Fruit fly (Drosophila melanogaster) whole organism, wandering third instar larva: ENCODE data around the gene Drsl1.
A peak's percentile ranks its signal among the peaks of the same experiment; 100 is the strongest.

Experiments used
- Abd-B ChIP-seq: fragments of >200 bp; optimal IDR thresholded peaks from 2 replicates; lab custom pipeline; 2017; ENCODE audit warnings: missing biosample characterization, missing genetic modification characterization
- CG32264 ChIP-seq: fragments of 200-800 bp; sonication (Bioruptor generic); optimal IDR thresholded peaks from 2 replicates; lab custom pipeline; 2016; ENCODE audit warnings: missing biosample characterization, missing genetic modification characterization
- CG9705 ChIP-seq: fragments of 200-800 bp; sonication (Bioruptor generic); optimal IDR thresholded peaks from 2 replicates; lab custom pipeline; 2018; ENCODE audit warnings: missing biosample characterization, mild to moderate bottlenecking, missing genetic modification characterization
- CrebA ChIP-seq: fragments of 200-800 bp; sonication (Bioruptor generic); optimal IDR thresholded peaks from 2 replicates; lab custom pipeline; 2016; ENCODE audit warnings: missing biosample characterization, mild to moderate bottlenecking, missing genetic modification characterization, borderline replicate concordance
- Dfd ChIP-seq: fragments of >200 bp; optimal IDR thresholded peaks from 2 replicates; lab custom pipeline; 2017; ENCODE audit warnings: missing biosample characterization, missing genetic modification characterization
- Dif ChIP-seq: fragments of 200-275, 200-300 bp; sonication (Bioruptor generic); optimal IDR thresholded peaks from 2 replicates; lab custom pipeline; 2018; ENCODE audit warnings: missing biosample characterization, missing genetic modification characterization; ENCODE audit not compliant: partially characterized antibody
- GATAd ChIP-seq: sonication (Bioruptor generic); optimal IDR thresholded peaks from 2 replicates; lab custom pipeline; 2016; ENCODE audit warnings: missing biosample characterization, missing genetic modification characterization
- HLH106 ChIP-seq: fragments of 200-800 bp; optimal IDR thresholded peaks from 3 replicates; lab custom pipeline; 2019; ENCODE audit warnings: missing biosample characterization, mild to moderate bottlenecking, missing genetic modification characterization, moderate library complexity
- Hnf4 ChIP-seq: fragments of 200-800 bp; sonication (Bioruptor generic); optimal IDR thresholded peaks from 2 replicates; lab custom pipeline; 2016; ENCODE audit warnings: missing biosample characterization, mild to moderate bottlenecking, missing genetic modification characterization
- Hr78 ChIP-seq: fragments of >200 bp; optimal IDR thresholded peaks from 2 replicates; lab custom pipeline; 2017; ENCODE audit warnings: missing biosample characterization, missing genetic modification characterization
- Hr83 ChIP-seq: fragments of 200-300 bp; sonication (Bioruptor generic); optimal IDR thresholded peaks from 2 replicates; lab custom pipeline; 2016; ENCODE audit warnings: missing biosample characterization, mild to moderate bottlenecking, missing genetic modification characterization, moderate library complexity; ENCODE audit not compliant: poor library complexity, severe bottlenecking
- Jra ChIP-seq: sonication (Bioruptor generic); optimal IDR thresholded peaks from 2 replicates; lab custom pipeline; 2016; ENCODE audit warnings: missing biosample characterization, missing genetic modification characterization
- Mio ChIP-seq: sonication (Bioruptor generic); optimal IDR thresholded peaks from 2 replicates; lab custom pipeline; 2016; ENCODE audit warnings: missing biosample characterization, missing genetic modification characterization
- Myc ChIP-seq: fragments of >200 bp; optimal IDR thresholded peaks from 2 replicates; lab custom pipeline; 2017
- N ChIP-seq: fragments of >200 bp; optimal IDR thresholded peaks from 2 replicates; lab custom pipeline; 2018; ENCODE audit warnings: missing biosample characterization, missing external identifiers, missing genetic modification characterization
- OdsH ChIP-seq: fragments of 200-800 bp; sonication (Bioruptor generic); optimal IDR thresholded peaks from 2 replicates; lab custom pipeline; 2016; ENCODE audit warnings: missing biosample characterization, mild to moderate bottlenecking, missing genetic modification characterization
- Rel ChIP-seq, 2 experiments: fragments of 200-800 bp; sonication (Bioruptor generic) in 1 of 2; optimal IDR thresholded peaks; 2 replicates in 1 of 2; 3 replicates in 1 of 2; lab custom pipeline; 2016 to 2019; ENCODE audit warnings: mild to moderate bottlenecking in 2 of 2, missing biosample characterization in 2 of 2, missing genetic modification characterization in 2 of 2, moderate library complexity in 1 of 2
- Sp1 ChIP-seq: fragments of 200-800 bp; sonication (Bioruptor generic); optimal IDR thresholded peaks from 3 replicates; lab custom pipeline; 2019; ENCODE audit warnings: missing biosample characterization, mild to moderate bottlenecking, missing genetic modification characterization, moderate library complexity
- Vsx2 ChIP-seq: fragments of 200-300, 225-300 bp; sonication (Bioruptor generic); optimal IDR thresholded peaks from 2 replicates; lab custom pipeline; 2018; ENCODE audit warnings: missing biosample characterization, missing genetic modification characterization; ENCODE audit not compliant: partially characterized antibody
- br ChIP-seq: fragments of 200-800 bp; sonication (Bioruptor generic); optimal IDR thresholded peaks from 2 replicates; lab custom pipeline; 2016; ENCODE audit warnings: missing biosample characterization, missing genetic modification characterization
- brk ChIP-seq: fragments of 200-800 bp; sonication (Bioruptor generic); optimal IDR thresholded peaks from 2 replicates; lab custom pipeline; 2016; ENCODE audit warnings: missing biosample characterization, mild to moderate bottlenecking, missing genetic modification characterization
- dl ChIP-seq, 2 experiments: fragments of 175-275, 200-275 bp in 1 of 2; fragments of 200-275 bp in 1 of 2; sonication (Bioruptor generic); optimal IDR thresholded peaks; lab custom pipeline; 2018; ENCODE audit warnings: mild to moderate bottlenecking in 2 of 2, missing biosample characterization in 2 of 2, missing genetic modification characterization in 2 of 2, moderate library complexity in 2 of 2; ENCODE audit not compliant: partially characterized antibody in 2 of 2, insufficient read depth in 1 of 2
- dmrt93B ChIP-seq: fragments of 200-800 bp; sonication (Bioruptor generic); optimal IDR thresholded peaks from 2 replicates; lab custom pipeline; 2018; ENCODE audit warnings: missing biosample characterization, mild to moderate bottlenecking, missing genetic modification characterization
- dsf ChIP-seq: sonication (Bioruptor generic); optimal IDR thresholded peaks from 2 replicates; lab custom pipeline; 2016; ENCODE audit warnings: missing biosample characterization, missing genetic modification characterization, borderline replicate concordance
- ey ChIP-seq: fragments of 200-800 bp; sonication (Bioruptor generic); optimal IDR thresholded peaks from 2 replicates; lab custom pipeline; 2016; ENCODE audit warnings: missing biosample characterization, missing genetic modification characterization
- foxo ChIP-seq, 2 experiments: fragments of 200-800 bp; sonication (Bioruptor generic); optimal IDR thresholded peaks; 2 replicates in 1 of 2; 3 replicates in 1 of 2; lab custom pipeline; 2016 to 2017; ENCODE audit warnings: missing biosample characterization in 2 of 2, missing genetic modification characterization in 2 of 2
- fru ChIP-seq: fragments of 200-800 bp; sonication (Bioruptor generic); optimal IDR thresholded peaks from 3 replicates; lab custom pipeline; 2016; ENCODE audit warnings: missing biosample characterization, mild to moderate bottlenecking, missing genetic modification characterization
- h ChIP-seq: fragments of 200-800 bp; sonication (Bioruptor generic); optimal IDR thresholded peaks from 3 replicates; lab custom pipeline; 2016; ENCODE audit warnings: missing biosample characterization, mild to moderate bottlenecking, missing genetic modification characterization
- jim ChIP-seq: fragments of 175-275, 200-325 bp; sonication (Bioruptor generic); optimal IDR thresholded peaks from 2 replicates; lab custom pipeline; 2016; ENCODE audit warnings: missing biosample characterization, mild to moderate bottlenecking, missing genetic modification characterization
- lola ChIP-seq: fragments of >200 bp; optimal IDR thresholded peaks from 2 replicates; lab custom pipeline; 2017; ENCODE audit warnings: missing biosample characterization, missing genetic modification characterization
- pan ChIP-seq: fragments of >200 bp; optimal IDR thresholded peaks from 2 replicates; lab custom pipeline; 2017
- psq ChIP-seq: fragments of 200-800 bp; sonication (Bioruptor generic); optimal IDR thresholded peaks from 3 replicates; lab custom pipeline; 2017; ENCODE audit warnings: missing biosample characterization, mild to moderate bottlenecking, missing genetic modification characterization, moderate library complexity
- rgr ChIP-seq: fragments of 200-800 bp; sonication (Bioruptor generic); optimal IDR thresholded peaks from 3 replicates; lab custom pipeline; 2016; ENCODE audit warnings: missing biosample characterization, mild to moderate bottlenecking, missing genetic modification characterization
- sage ChIP-seq: fragments of 200-800 bp; sonication (Bioruptor generic); optimal IDR thresholded peaks from 2 replicates; lab custom pipeline; 2016; ENCODE audit warnings: missing biosample characterization, mild to moderate bottlenecking, missing genetic modification characterization
- sv ChIP-seq: fragments of 200-800 bp; sonication (Bioruptor generic); optimal IDR thresholded peaks from 3 replicates; lab custom pipeline; 2016; ENCODE audit warnings: missing biosample characterization, missing genetic modification characterization
- tai ChIP-seq: sonication (Bioruptor generic); optimal IDR thresholded peaks from 2 replicates; lab custom pipeline; 2016; ENCODE audit warnings: missing biosample characterization, missing genetic modification characterization
- usp ChIP-seq: fragments of >200 bp; optimal IDR thresholded peaks from 2 replicates; lab custom pipeline; 2017; ENCODE audit warnings: missing biosample characterization, missing genetic modification characterization
- woc ChIP-seq: sonication (Bioruptor generic); optimal IDR thresholded peaks from 2 replicates; lab custom pipeline; 2016; ENCODE audit warnings: missing biosample characterization, mild to moderate bottlenecking, missing genetic modification characterization

Drsl1 gene

DNA sequence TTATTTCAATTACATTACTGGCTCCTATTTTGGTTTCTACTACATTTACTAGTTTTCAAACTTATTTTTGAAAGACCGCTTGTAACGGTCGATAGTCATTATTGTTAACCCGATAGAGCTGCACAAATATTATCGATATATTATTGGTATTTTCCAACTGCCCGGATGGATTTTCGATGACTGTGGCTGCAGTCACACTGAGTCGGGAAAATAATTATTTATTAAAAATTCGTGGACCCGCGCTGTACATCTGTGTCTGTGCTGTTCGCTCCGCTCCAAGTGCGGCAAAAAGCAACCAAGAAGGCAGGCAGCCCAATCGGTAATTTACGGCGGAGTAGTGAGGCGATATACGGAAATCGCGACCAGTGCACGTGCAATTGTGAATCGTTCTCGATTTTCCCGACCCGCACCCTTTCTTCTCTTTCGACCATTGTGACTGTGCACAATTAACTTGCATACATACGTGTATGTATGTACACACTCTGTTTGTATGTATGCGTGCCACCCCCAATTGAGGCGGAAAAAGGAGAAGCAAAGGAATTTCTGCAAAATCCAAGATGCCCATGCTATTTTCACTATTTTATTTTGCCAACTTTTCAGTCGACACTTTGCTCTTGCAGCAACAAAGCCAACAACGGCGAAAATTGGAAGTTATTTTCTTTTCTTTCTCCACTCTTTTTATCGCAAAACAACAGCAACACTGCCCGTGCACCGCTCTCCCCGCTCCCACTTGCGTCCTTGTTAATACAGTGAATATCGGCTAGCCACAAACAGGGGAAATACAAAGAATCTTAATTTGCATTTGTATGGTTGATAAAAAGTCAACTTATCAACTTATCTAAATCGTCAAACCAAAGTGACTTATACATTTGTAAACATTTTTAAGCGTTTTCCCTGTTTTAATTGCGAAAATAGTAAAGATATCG, 31.8 kb downstream of the Drsl1 start, which contains the start of gene ZnT63C (continued):
- TF ChIP-seq dsf (no peak), CG9705 (GFP tag; lab: Kevin White, UChicago) (no peak)

DNA sequence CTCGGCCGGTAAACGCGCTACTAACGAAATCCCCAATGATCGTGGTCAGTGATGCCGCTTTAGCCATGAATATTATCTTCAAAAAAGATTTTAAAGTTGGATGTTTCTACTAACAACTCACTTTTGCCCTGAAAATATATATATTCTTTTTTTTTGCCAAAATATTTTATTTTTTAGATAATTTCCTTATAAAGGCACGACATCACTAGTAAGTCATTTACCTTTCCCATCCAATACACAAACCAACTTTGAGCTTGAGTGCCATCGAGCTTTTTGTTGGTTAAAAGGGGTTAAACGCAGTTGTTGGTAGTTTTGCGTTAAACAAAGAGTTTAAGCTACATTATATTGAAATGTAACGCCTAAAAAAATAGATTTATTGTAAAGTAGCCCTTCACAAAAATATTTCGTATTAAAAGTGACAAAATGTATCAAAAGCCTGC, 32.5 kb downstream of the Drsl1 start, which contains the start of gene CG14968:
Gene CG14968, minus strand, starts transcription at position 26 of the 440 bp plus-strand sequence.
- TF ChIP-seq Jra (peak; percentile 63), Hr83 (peak; percentile 83), N (GFP tag; lab: Kevin White, UChicago) (no peak), Hnf4 (peak; percentile 86), Mio (GFP tag; lab: Kevin White, UChicago) (peak; percentile 26), pan (no peak), Dfd (GFP tag; lab: Kevin White, UChicago) (no peak), Vsx2 (GFP tag; lab: Kevin White, UChicago) (no peak), dmrt93B (peak; percentile 92), brk (peak; percentile 93), br (peak; percentile 90), Hr78 (no peak), GATAd (GFP tag; lab: Kevin White, UChicago) (peak; percentile 16), fru (GFP tag; lab: Kevin White, UChicago) (peak; percentile 92), lola (GFP tag; lab: Kevin White, UChicago) (no peak), woc (GFP tag; lab: Kevin White, UChicago) (peak; percentile 78), sage (peak; percentile 96), Sp1 (GFP tag; lab: Kevin White, UChicago) (peak; percentile 98), psq (GFP tag; lab: Kevin White, UChicago) (peak; percentile 94), Abd-B (GFP tag; lab: Kevin White, UChicago) (no peak), rgr (peak; percentile 98), jim (GFP tag; lab: Kevin White, UChicago) (no peak), CG32264 (peak; percentile 90), sv (GFP tag; lab: Kevin White, UChicago) (peak; percentile 91), usp (GFP tag; lab: Kevin White, UChicago) (no peak), h (peak; percentile 99), tai (GFP tag; lab: Kevin White, UChicago) (peak; percentile 72), foxo (GFP tag; optimal IDR thresholded peaks at IDR 0.05; lab: Kevin White, UChicago) (peak; percentile 76 to 96), CG9705 (GFP tag; lab: Kevin White, UChicago) (peak; percentile 86), Dif (no peak), CrebA (GFP tag; lab: Kevin White, UChicago) (peak; percentile 85), dl (GFP tag; optimal IDR thresholded peaks at IDR 0.05; lab: Kevin White, UChicago; ENCODE audit: insufficient read depth in 1 of 2, partially characterized antibody in 2 of 2) (no peak), dsf (peak; percentile 43), OdsH (GFP tag; lab: Kevin White, UChicago) (peak; percentile 98), Myc (lab: Kevin White, UChicago) (peak; percentile 93), ey (GFP tag; lab: Kevin White, UChicago) (peak; percentile 91), HLH106 (tag; lab: Kevin White, UChicago) (peak; percentile 95), Rel (GFP tag; optimal IDR thresholded peaks at IDR 0.05; lab: Kevin White, UChicago) (peak; percentile 70), Rel (tag; optimal IDR thresholded peaks at IDR 0.05; lab: Kevin White, UChicago) (peak; percentile 92)
